Worm (Caenorhabditis elegans) whole organism, L2 larva: ENCODE data around the gene Y57G11C.22.
A peak's percentile ranks its signal among the peaks of the same experiment; 100 is the strongest.

Source experiments
- C34F6.9 ChIP-seq: fragments of 150-350 bp; optimal IDR thresholded peaks from 2 replicates; lab custom pipeline; 2014; ENCODE audit warnings: missing biosample characterization, missing genetic modification characterization
- F13H6.1 ChIP-seq: sonication (generic microtip); optimal IDR thresholded peaks from 2 replicates; lab custom pipeline; 2016; ENCODE audit warnings: missing genetic modification characterization, missing compliant biosample characterization
- R02D3.7 ChIP-seq: fragments of 150-350 bp; optimal IDR thresholded peaks from 2 replicates; lab custom pipeline; 2014; ENCODE audit warnings: missing biosample characterization, missing genetic modification characterization
- aly-2 ChIP-seq: fragments of 150-350 bp; optimal IDR thresholded peaks from 2 replicates; lab custom pipeline; 2014; ENCODE audit warnings: missing biosample characterization, missing genetic modification characterization
- ama-1 ChIP-seq: fragments of 150-350 bp; optimal IDR thresholded peaks from 2 replicates; lab custom pipeline; 2018; ENCODE audit warnings: inconsistent platforms
- blmp-1 ChIP-seq: sonication (generic microtip); optimal IDR thresholded peaks from 2 replicates; lab custom pipeline; 2017; ENCODE audit warnings: missing genetic modification characterization, mild to moderate bottlenecking, missing compliant biosample characterization, antibody characterized with exemption, moderate library complexity; ENCODE audit not compliant: insufficient read depth
- ceh-16 ChIP-seq: fragments of 150-350 bp; optimal IDR thresholded peaks from 2 replicates; lab custom pipeline; 2014; ENCODE audit warnings: missing biosample characterization, missing genetic modification characterization
- crh-2 ChIP-seq: sonication (generic microtip); optimal IDR thresholded peaks from 2 replicates; lab custom pipeline; 2017; ENCODE audit warnings: missing biosample characterization, missing genetic modification characterization
- dmd-4 ChIP-seq: sonication (generic microtip); optimal IDR thresholded peaks from 2 replicates; lab custom pipeline; 2017; ENCODE audit warnings: missing biosample characterization, missing genetic modification characterization
- elt-1 ChIP-seq: fragments of 150-350 bp; optimal IDR thresholded peaks from 2 replicates; lab custom pipeline; 2014; ENCODE audit warnings: missing biosample characterization, missing genetic modification characterization
- fos-1 ChIP-seq: fragments of 150-350 bp; optimal IDR thresholded peaks from 2 replicates; lab custom pipeline; 2014; ENCODE audit warnings: missing biosample characterization, missing genetic modification characterization
- lin-11 ChIP-seq: fragments of 150-350 bp; sonication (generic microtip); optimal IDR thresholded peaks from 2 replicates; lab custom pipeline; 2014; ENCODE audit warnings: missing biosample characterization, missing genetic modification characterization, inconsistent platforms, mixed read lengths
- lin-13 ChIP-seq: fragments of 150-350 bp; optimal IDR thresholded peaks from 2 replicates; lab custom pipeline; 2014; ENCODE audit warnings: missing biosample characterization, missing genetic modification reagents, missing genetic modification characterization
- lin-39 ChIP-seq: fragments of 150-350 bp; optimal IDR thresholded peaks from 2 replicates; lab custom pipeline; 2014; ENCODE audit warnings: missing biosample characterization, missing genetic modification reagents, missing genetic modification characterization
- lsy-2 ChIP-seq, 2 experiments: fragments of 150-350 bp in 1 of 2; sonication (generic microtip) in 1 of 2; optimal IDR thresholded peaks; 2 replicates each; lab custom pipeline; 2014 to 2017; ENCODE audit warnings: missing biosample characterization in 2 of 2, missing genetic modification characterization in 2 of 2
- mdl-1 ChIP-seq, 2 experiments: fragments of 150-350 bp in 1 of 2; sonication (generic microtip) in 1 of 2; optimal IDR thresholded peaks; 2 replicates each; lab custom pipeline; 2017; ENCODE audit warnings: missing biosample characterization in 2 of 2, missing genetic modification characterization in 2 of 2
- nhr-10 ChIP-seq: sonication (generic microtip); optimal IDR thresholded peaks from 2 replicates; lab custom pipeline; 2017; ENCODE audit warnings: missing biosample characterization, missing genetic modification characterization
- nhr-11 ChIP-seq: fragments of 150-350 bp; optimal IDR thresholded peaks from 2 replicates; lab custom pipeline; 2014; ENCODE audit warnings: missing biosample characterization, missing genetic modification characterization
- nhr-12 ChIP-seq: fragments of 150-350 bp; optimal IDR thresholded peaks from 2 replicates; lab custom pipeline; 2014; ENCODE audit warnings: missing biosample characterization, missing genetic modification characterization
- nhr-129 ChIP-seq: fragments of 150-350 bp; optimal IDR thresholded peaks from 2 replicates; lab custom pipeline; 2014; ENCODE audit warnings: missing biosample characterization, missing genetic modification characterization
- nhr-21 ChIP-seq: fragments of 150-350 bp; optimal IDR thresholded peaks from 2 replicates; lab custom pipeline; 2014; ENCODE audit warnings: missing biosample characterization, missing genetic modification characterization
- nhr-23 ChIP-seq: fragments of 150-350 bp; optimal IDR thresholded peaks from 2 replicates; lab custom pipeline; 2014; ENCODE audit warnings: missing biosample characterization, missing genetic modification reagents, missing genetic modification characterization
- nhr-237 ChIP-seq: fragments of 150-350 bp; optimal IDR thresholded peaks from 2 replicates; lab custom pipeline; 2014; ENCODE audit warnings: missing biosample characterization, missing genetic modification characterization
- nhr-25 ChIP-seq: fragments of 150-350 bp; sonication (generic microtip); optimal IDR thresholded peaks from 3 replicates; lab custom pipeline; 2014; ENCODE audit warnings: missing biosample characterization, missing genetic modification characterization
- nhr-6 ChIP-seq: fragments of 150-350 bp; optimal IDR thresholded peaks from 2 replicates; lab custom pipeline; 2014; ENCODE audit warnings: missing biosample characterization, missing genetic modification characterization
- nhr-77 ChIP-seq: fragments of 150-350 bp; optimal IDR thresholded peaks from 2 replicates; lab custom pipeline; 2014; ENCODE audit warnings: missing biosample characterization, missing genetic modification characterization
- sem-4 ChIP-seq: fragments of 150-350 bp; optimal IDR thresholded peaks from 2 replicates; lab custom pipeline; 2014; ENCODE audit warnings: missing biosample characterization, missing genetic modification reagents, missing genetic modification characterization
- skn-1 ChIP-seq: sonication (generic microtip); optimal IDR thresholded peaks from 2 replicates; lab custom pipeline; 2017; ENCODE audit warnings: missing biosample characterization, missing genetic modification characterization
- sma-3 ChIP-seq: sonication (generic microtip); optimal IDR thresholded peaks from 2 replicates; lab custom pipeline; 2016; ENCODE audit warnings: missing genetic modification reagents, missing genetic modification characterization, missing compliant biosample characterization
- sma-9 ChIP-seq, 2 experiments: fragments of 150-350 bp in 1 of 2; sonication (generic microtip) in 1 of 2; optimal IDR thresholded peaks; 2 replicates each; lab custom pipeline; 2014 to 2016; ENCODE audit warnings: missing genetic modification characterization in 2 of 2, mild to moderate bottlenecking in 1 of 2, missing biosample characterization in 1 of 2, missing compliant biosample characterization in 1 of 2, missing genetic modification reagents in 1 of 2, moderate library complexity in 1 of 2
- unc-55 ChIP-seq: fragments of 150-350 bp; sonication (generic microtip); optimal IDR thresholded peaks from 3 replicates; lab custom pipeline; 2014; ENCODE audit warnings: missing biosample characterization, missing genetic modification reagents, missing genetic modification characterization
- unc-62 ChIP-seq: fragments of 150-350 bp; optimal IDR thresholded peaks from 2 replicates; lab custom pipeline; 2014; ENCODE audit warnings: missing biosample characterization, missing genetic modification reagents, missing genetic modification characterization
- zag-1 ChIP-seq: fragments of 150-350 bp; optimal IDR thresholded peaks from 2 replicates; lab custom pipeline; 2014; ENCODE audit warnings: missing biosample characterization, missing genetic modification characterization
- ztf-1 ChIP-seq: fragments of 200-800 bp; sonication (Bioruptor generic); conservative IDR thresholded peaks from 2 replicates; pipeline ENCODE4 v1.3.6; 2022; ENCODE audit warnings: missing genetic modification characterization, missing compliant biosample characterization
- ztf-11 ChIP-seq: sonication (generic microtip); optimal IDR thresholded peaks from 2 replicates; lab custom pipeline; 2017; ENCODE audit warnings: missing biosample characterization, missing genetic modification characterization

The Y57G11C.22 gene

ce11 chrIV:14793900-14794624 is 42.9 kb upstream of the Y57G11C.22 start (continued):
- no peak for TF ChIP-seq zag-1
- TF ChIP-seq mdl-1 (tag; optimal IDR thresholded peaks at IDR 0.05; lab: Kevin White, UChicago): peak; percentile 16 to 22
- TF ChIP-seq nhr-129: peak; percentile 89
- peak; percentile 30 for TF ChIP-seq sma-3 (GFP tag; lab: Kevin White, UChicago)
- peak; percentile 4 to 47 for TF ChIP-seq lsy-2 (tag; optimal IDR thresholded peaks at IDR 0.05; lab: Kevin White, UChicago)
- TF ChIP-seq nhr-10: no peak
- no peak for TF ChIP-seq dmd-4
- peak; percentile 10 for TF ChIP-seq nhr-21 (tag; lab: Kevin White, UChicago)
- no peak for TF ChIP-seq nhr-6 (tag; lab: Kevin White, UChicago)
- TF ChIP-seq, all 48 proteins: peak for 18

ce11 chrIV:14795918-14796488 is 41.0 kb upstream of the Y57G11C.22 start, which contains the start of gene coq-3:
TSS of gene coq-3 (minus strand) at chrIV:14796324.
- TF ChIP-seq aly-2 (tag; lab: Kevin White, UChicago) (no peak), elt-1 (tag; lab: Kevin White, UChicago) (no peak), nhr-23 (tag; lab: Kevin White, UChicago) (no peak), lin-39 (tag; lab: Kevin White, UChicago) (no peak), sem-4 (no peak), unc-55 (GFP tag; lab: Kevin White, UChicago) (no peak), nhr-12 (tag; lab: Kevin White, UChicago) (no peak), nhr-11 (tag; lab: Kevin White, UChicago) (no peak), skn-1 (tag; lab: Kevin White, UChicago) (no peak), lin-13 (GFP tag; lab: Kevin White, UChicago) (no peak), C34F6.9 (tag; lab: Kevin White, UChicago) (no peak), nhr-237 (tag; lab: Kevin White, UChicago) (no peak), zag-1 (no peak), ama-1 (lab: Kevin White, UChicago) (no peak), crh-2 (tag; lab: Kevin White, UChicago) (no peak), ztf-11 (tag; lab: Kevin White, UChicago) (no peak), nhr-77 (tag; lab: Kevin White, UChicago) (no peak), nhr-25 (no peak), ceh-16 (no peak)
- TF ChIP-seq, all 48 proteins: peak for 0

- TF ChIP-seq lsy-2 (tag; optimal IDR thresholded peaks at IDR 0.05; lab: Kevin White, UChicago) (no peak), ztf-1 (no peak), sem-4 (no peak), R02D3.7 (peak; percentile 10), fos-1 (tag; lab: Kevin White, UChicago) (no peak), sma-9 (GFP tag; optimal IDR thresholded peaks at IDR 0.05; lab: Kevin White, UChicago) (no peak), sma-9 (tag; optimal IDR thresholded peaks at IDR 0.05; lab: Kevin White, UChicago) (no peak), blmp-1 (tag; lab: Kevin White, UChicago) (no peak), F13H6.1 (tag; lab: Kevin White, UChicago) (no peak), nhr-10 (no peak), C34F6.9 (tag; lab: Kevin White, UChicago) (peak; percentile 22), unc-55 (GFP tag; lab: Kevin White, UChicago) (peak; percentile 55), unc-62 (GFP tag; lab: Kevin White, UChicago) (no peak), nhr-129 (peak; percentile 22), lin-11 (peak; percentile 3)
These were observed 39.7 kb upstream of the Y57G11C.22 start, which contains the start of the genes Y57G11C.1147 and nuo-3 for ce11 chrIV:14797354-14797753. TSS of gene Y57G11C.1147 (minus strand) at chrIV:14797514. TSS of gene nuo-3 (minus strand) at chrIV:14797544.

- TF ChIP-seq crh-2 (tag; lab: Kevin White, UChicago) (no peak), ama-1 (lab: Kevin White, UChicago) (peak; percentile 17)
- TF ChIP-seq, all 48 proteins: peak for 1
These were observed 39.2 kb upstream of the Y57G11C.22 start, which contains the start of gene arl-8 for ce11 chrIV:14797849-14798248. TSS of gene arl-8 (plus strand) at chrIV:14798149.
